Worm (Caenorhabditis elegans) whole organism, L3 larva: ENCODE results near the gene jamp-1.
"Not testable (repeated sequence)": the region's sequence is repeated elsewhere in the genome, so short reads cannot be mapped to it uniquely, and the experiment has no call there.

Experiments
- R02D3.7 ChIP-seq: fragments of 150-350 bp; optimal IDR thresholded peaks from 2 replicates; lab custom pipeline; 2014; ENCODE audit warnings: missing biosample characterization, missing genetic modification characterization
- ZK546.5 ChIP-seq: sonication (generic microtip); optimal IDR thresholded peaks from 2 replicates; lab custom pipeline; 2017; ENCODE audit warnings: missing biosample characterization, missing genetic modification characterization
- aly-2 ChIP-seq: fragments of 150-350 bp; optimal IDR thresholded peaks from 2 replicates; lab custom pipeline; 2014; ENCODE audit warnings: missing biosample characterization, missing genetic modification characterization
- ceh-16 ChIP-seq: sonication (generic microtip); optimal IDR thresholded peaks from 2 replicates; lab custom pipeline; 2017; ENCODE audit warnings: missing biosample characterization, missing genetic modification characterization
- ceh-28 ChIP-seq: fragments of 150-350 bp; optimal IDR thresholded peaks from 2 replicates; lab custom pipeline; 2014; ENCODE audit warnings: missing biosample characterization, missing genetic modification reagents, missing genetic modification characterization
- ceh-82 ChIP-seq: fragments of 150-350 bp; optimal IDR thresholded peaks from 2 replicates; lab custom pipeline; 2014; ENCODE audit warnings: missing biosample characterization, missing genetic modification characterization
- daf-12 ChIP-seq: fragments of 150-350 bp; optimal IDR thresholded peaks from 2 replicates; lab custom pipeline; 2014; ENCODE audit warnings: missing biosample characterization, missing genetic modification reagents, missing genetic modification characterization
- egl-27 ChIP-seq: sonication (generic microtip); optimal IDR thresholded peaks from 4 replicates; lab custom pipeline; 2017; ENCODE audit warnings: missing biosample characterization, missing genetic modification reagents, missing genetic modification characterization
- egl-5 ChIP-seq: fragments of 150-350 bp; optimal IDR thresholded peaks from 2 replicates; lab custom pipeline; 2017; ENCODE audit warnings: missing biosample characterization, missing genetic modification reagents, missing genetic modification characterization, inconsistent platforms
- elt-1 ChIP-seq: fragments of 150-350 bp; optimal IDR thresholded peaks from 2 replicates; lab custom pipeline; 2014; ENCODE audit warnings: missing biosample characterization, missing genetic modification characterization
- elt-2 ChIP-seq: sonication (generic microtip); optimal IDR thresholded peaks from 2 replicates; lab custom pipeline; 2016; ENCODE audit warnings: missing genetic modification reagents, mild to moderate bottlenecking, missing genetic modification characterization, missing compliant biosample characterization
- elt-3 ChIP-seq, 3 experiments: fragments of 150-350 bp in 1 of 3; sonication (generic microtip) in 2 of 3; optimal IDR thresholded peaks; 2 replicates in 2 of 3; 4 replicates in 1 of 3; lab custom pipeline; 2014 to 2017; ENCODE audit warnings: missing biosample characterization in 3 of 3, missing genetic modification characterization in 3 of 3
- eor-1 ChIP-seq, 2 experiments: fragments of 150-350 bp; optimal IDR thresholded peaks; 2 replicates each; lab custom pipeline; 2014 to 2018; ENCODE audit warnings: missing biosample characterization in 2 of 2, missing genetic modification characterization in 2 of 2
- fkh-10 ChIP-seq: sonication (generic microtip); optimal IDR thresholded peaks from 2 replicates; lab custom pipeline; 2017; ENCODE audit warnings: missing biosample characterization, missing genetic modification reagents, missing genetic modification characterization
- fkh-2 ChIP-seq: fragments of 150-350 bp; optimal IDR thresholded peaks from 2 replicates; lab custom pipeline; 2014; ENCODE audit warnings: missing biosample characterization, missing genetic modification reagents, missing genetic modification characterization
- fos-1 ChIP-seq: fragments of 150-350 bp; optimal IDR thresholded peaks from 2 replicates; lab custom pipeline; 2014; ENCODE audit warnings: missing biosample characterization, missing genetic modification characterization
- hmg-11 ChIP-seq: sonication (generic microtip); optimal IDR thresholded peaks from 2 replicates; lab custom pipeline; 2016; ENCODE audit warnings: missing genetic modification characterization, missing compliant biosample characterization
- lsy-12 ChIP-seq: sonication (generic microtip); optimal IDR thresholded peaks from 2 replicates; lab custom pipeline; 2016; ENCODE audit warnings: mild to moderate bottlenecking, missing genetic modification characterization, missing compliant biosample characterization
- mdl-1 ChIP-seq: fragments of 150-350 bp; optimal IDR thresholded peaks from 2 replicates; lab custom pipeline; 2014; ENCODE audit warnings: missing biosample characterization, missing genetic modification characterization
- nfya-1 ChIP-seq: sonication (generic microtip); optimal IDR thresholded peaks from 2 replicates; lab custom pipeline; 2017; ENCODE audit warnings: missing genetic modification characterization, mild to moderate bottlenecking, missing compliant biosample characterization, antibody characterized with exemption, moderate library complexity; ENCODE audit not compliant: insufficient read depth
- nhr-11 ChIP-seq: fragments of 150-350 bp; optimal IDR thresholded peaks from 2 replicates; lab custom pipeline; 2014; ENCODE audit warnings: missing biosample characterization, missing genetic modification characterization
- nhr-12 ChIP-seq: fragments of 150-350 bp; optimal IDR thresholded peaks from 2 replicates; lab custom pipeline; 2014; ENCODE audit warnings: missing biosample characterization, missing genetic modification characterization
- nhr-23 ChIP-seq: fragments of 150-350 bp; optimal IDR thresholded peaks from 2 replicates; lab custom pipeline; 2014; ENCODE audit warnings: missing biosample characterization, missing genetic modification reagents, missing genetic modification characterization
- nhr-237 ChIP-seq: fragments of 150-350 bp; optimal IDR thresholded peaks from 2 replicates; lab custom pipeline; 2014; ENCODE audit warnings: missing biosample characterization, missing genetic modification characterization
- nhr-25 ChIP-seq: sonication (generic microtip); optimal IDR thresholded peaks from 2 replicates; lab custom pipeline; 2017; ENCODE audit warnings: missing biosample characterization, missing genetic modification characterization
- nhr-43 ChIP-seq: sonication (generic microtip); optimal IDR thresholded peaks from 2 replicates; lab custom pipeline; 2016; ENCODE audit warnings: mild to moderate bottlenecking, missing genetic modification characterization, missing compliant biosample characterization; ENCODE audit not compliant: poor library complexity, severe bottlenecking
- nhr-76 ChIP-seq: fragments of 150-350 bp; sonication (generic microtip); optimal IDR thresholded peaks from 5 replicates; lab custom pipeline; 2014; ENCODE audit warnings: missing biosample characterization, missing genetic modification characterization
- pha-4 ChIP-seq: fragments of 150-350 bp; optimal IDR thresholded peaks from 2 replicates; lab custom pipeline; 2014; ENCODE audit warnings: missing biosample characterization, missing genetic modification reagents, missing genetic modification characterization
- sea-2 ChIP-seq: fragments of 150-350 bp; sonication (generic microtip); optimal IDR thresholded peaks from 4 replicates; lab custom pipeline; 2014; ENCODE audit warnings: missing biosample characterization, missing genetic modification reagents, missing genetic modification characterization
- skn-1 ChIP-seq: fragments of 150-350 bp; optimal IDR thresholded peaks from 2 replicates; lab custom pipeline; 2014; ENCODE audit warnings: missing biosample characterization, missing genetic modification characterization
- snpc-4 ChIP-seq: fragments of 150-350 bp; optimal IDR thresholded peaks from 2 replicates; lab custom pipeline; 2014; ENCODE audit warnings: missing biosample characterization, missing genetic modification characterization
- tbx-2 ChIP-seq: sonication (generic microtip); optimal IDR thresholded peaks from 2 replicates; lab custom pipeline; 2016; ENCODE audit warnings: mild to moderate bottlenecking, missing genetic modification characterization, missing compliant biosample characterization
- unc-39 ChIP-seq: sonication (generic microtip); optimal IDR thresholded peaks from 4 replicates; lab custom pipeline; 2017; ENCODE audit warnings: missing biosample characterization, missing genetic modification characterization
- unc-62 ChIP-seq: fragments of 150-350 bp; sonication (generic microtip); optimal IDR thresholded peaks from 4 replicates; lab custom pipeline; 2014; ENCODE audit warnings: missing biosample characterization, missing genetic modification reagents, missing genetic modification characterization
- zag-1 ChIP-seq: fragments of 150-350 bp; optimal IDR thresholded peaks from 2 replicates; lab custom pipeline; 2014; ENCODE audit warnings: missing biosample characterization, missing genetic modification characterization
- ztf-4 ChIP-seq: fragments of 150-350 bp; optimal IDR thresholded peaks from 2 replicates; lab custom pipeline; 2014; ENCODE audit warnings: missing biosample characterization, missing genetic modification characterization

The jamp-1 gene

ce11 chrV:6095829-6096228 lies 44.8 kb upstream of the jamp-1 start, which contains the start of gene Y38A10A.7:
Y38A10A.7 (plus strand) TSS chrV:6096197.
- TF ChIP-seq hmg-11 (peak; percentile 58), daf-12 (tag; lab: Kevin White, UChicago) (no peak), fkh-2 (no peak), snpc-4 (no peak), pha-4 (peak; percentile 46), fkh-10 (GFP tag; lab: Kevin White, UChicago) (no peak), nhr-23 (tag; lab: Kevin White, UChicago) (peak; percentile 3), nhr-76 (tag; lab: Kevin White, UChicago) (no peak), elt-2 (tag; lab: Kevin White, UChicago) (peak; percentile 8), ztf-4 (tag; lab: Kevin White, UChicago) (no peak), ZK546.5 (tag; lab: Kevin White, UChicago) (no peak), mdl-1 (tag; lab: Kevin White, UChicago) (no peak), ceh-16 (tag; lab: Kevin White, UChicago) (no peak), R02D3.7 (tag; lab: Kevin White, UChicago) (no peak), elt-1 (tag; lab: Kevin White, UChicago) (no peak), nfya-1 (tag; lab: Kevin White, UChicago) (peak; percentile 31), egl-5 (tag; lab: Kevin White, UChicago) (no peak), fos-1 (no peak), unc-62 (no peak), ceh-82 (tag; lab: Kevin White, UChicago) (no peak), tbx-2 (no peak), sea-2 (GFP tag; lab: Kevin White, UChicago) (no peak), lsy-12 (tag; lab: Kevin White, UChicago) (no peak), skn-1 (tag; lab: Kevin White, UChicago) (no peak), zag-1 (tag; lab: Kevin White, UChicago) (no peak), elt-3 (tag; optimal IDR thresholded peaks at IDR 0.05; lab: Kevin White, UChicago) (no peak), nhr-12 (no peak), nhr-25 (tag; lab: Kevin White, UChicago) (no peak)

ce11 chrV:6069968-6070367 lies 18.9 kb upstream of the jamp-1 start, which contains the start of gene fbxa-214:
fbxa-214 (minus strand) TSS chrV:6070068.
- not testable (repeated sequence) for TF ChIP-seq eor-1 (tag; optimal IDR thresholded peaks at IDR 0.05; lab: Kevin White, UChicago); ceh-82 (tag; lab: Kevin White, UChicago); fos-1

- no peak for TF ChIP-seq eor-1 (tag; optimal IDR thresholded peaks at IDR 0.05; lab: Kevin White, UChicago)
- TF ChIP-seq lsy-12 (tag; lab: Kevin White, UChicago): no peak
- no peak for TF ChIP-seq ceh-82 (tag; lab: Kevin White, UChicago)
- no peak for TF ChIP-seq ZK546.5 (tag; lab: Kevin White, UChicago)
- TF ChIP-seq unc-39 (tag; lab: Kevin White, UChicago): no peak
- no peak for TF ChIP-seq egl-5 (tag; lab: Kevin White, UChicago)
- TF ChIP-seq fkh-10 (GFP tag; lab: Kevin White, UChicago): no peak
- TF ChIP-seq egl-27 (tag; lab: Kevin White, UChicago): no peak
- TF ChIP-seq nhr-76 (tag; lab: Kevin White, UChicago): no peak
- TF ChIP-seq zag-1 (tag; lab: Kevin White, UChicago): no peak
Observed at ce11 chrV:6067112-6067511, 16.1 kb upstream of the jamp-1 start, which contains the start of gene srh-10. srh-10 (minus strand) TSS chrV:6067140.

- TF ChIP-seq ZK546.5 (tag; lab: Kevin White, UChicago) (no peak), lsy-12 (tag; lab: Kevin White, UChicago) (no peak), skn-1 (tag; lab: Kevin White, UChicago) (no peak), nhr-237 (no peak), ceh-28 (tag; lab: Kevin White, UChicago) (no peak), sea-2 (GFP tag; lab: Kevin White, UChicago) (no peak), unc-39 (tag; lab: Kevin White, UChicago) (no peak), nhr-11 (no peak), ceh-82 (tag; lab: Kevin White, UChicago) (no peak), aly-2 (no peak), hmg-11 (no peak), nhr-25 (tag; lab: Kevin White, UChicago) (no peak), nhr-43 (tag; lab: Kevin White, UChicago) (no peak), elt-1 (tag; lab: Kevin White, UChicago) (no peak)
- TF ChIP-seq, all 47 proteins: peak for 0
Observed at ce11 chrV:6063330-6063729, 12.3 kb upstream of the jamp-1 start, which contains the start of gene Y38A10A.2. Y38A10A.2 (minus strand) TSS chrV:6063430.
